Fruit fly (Drosophila melanogaster) whole organism, embryonic: Measurements from ENCODE around the gene Uba4.

Source experiments
- ATbp ChIP-seq: fragments of 200-800 bp; sonication (Bioruptor generic); optimal IDR thresholded peaks from 2 replicates; lab custom pipeline; 2017; ENCODE audit warnings: missing biosample characterization, mild to moderate bottlenecking, missing genetic modification characterization, missing genetic modification reagents
- Abd-B ChIP-seq: fragments of 200-800 bp; sonication (Bioruptor generic); optimal IDR thresholded peaks from 2 replicates; lab custom pipeline; 2018; ENCODE audit warnings: missing biosample characterization, mild to moderate bottlenecking, missing genetic modification characterization, moderate library complexity
- BEAF-32 ChIP-seq: fragments of 200-800 bp; sonication (Bioruptor generic); optimal IDR thresholded peaks from 3 replicates; lab custom pipeline; 2017; ENCODE audit warnings: missing biosample characterization, missing genetic modification characterization, mild to moderate bottlenecking, moderate library complexity, missing genetic modification reagents
- Blimp-1 ChIP-seq: fragments of 200-800 bp; sonication (Bioruptor generic); optimal IDR thresholded peaks from 3 replicates; lab custom pipeline; 2018; ENCODE audit warnings: missing biosample characterization, missing genetic modification characterization, mild to moderate bottlenecking, moderate library complexity, missing genetic modification reagents
- CG10565 ChIP-seq: fragments of 200-800 bp; sonication (Bioruptor generic); optimal IDR thresholded peaks from 3 replicates; lab custom pipeline; 2016; ENCODE audit warnings: missing biosample characterization, mild to moderate bottlenecking, missing genetic modification characterization
- CG11696 ChIP-seq: fragments of 200-800 bp; sonication (Bioruptor generic); IDR thresholded peaks from 2 replicates; pipeline ENCODE4 v1.3.6; 2022; ENCODE audit warnings: missing biosample characterization, missing genetic modification characterization
- CG13296 ChIP-seq: fragments of 200-800 bp; sonication (Bioruptor generic); optimal IDR thresholded peaks from 3 replicates; lab custom pipeline; 2018; ENCODE audit warnings: missing biosample characterization, mild to moderate bottlenecking, missing genetic modification characterization
- CG13424 ChIP-seq: fragments of 200-800 bp; sonication (Bioruptor generic); optimal IDR thresholded peaks from 2 replicates; lab custom pipeline; 2019; ENCODE audit warnings: missing biosample characterization, mild to moderate bottlenecking, missing genetic modification characterization, moderate library complexity
- CG16779 ChIP-seq: fragments of 200-800 bp; sonication (Bioruptor generic); IDR thresholded peaks from 2 replicates; pipeline ENCODE4 v1.3.6; 2022; ENCODE audit warnings: missing biosample characterization, missing genetic modification characterization
- CG17802 ChIP-seq: fragments of 200-800 bp; sonication (Bioruptor generic); optimal IDR thresholded peaks from 2 replicates; lab custom pipeline; 2018; ENCODE audit warnings: missing biosample characterization, mild to moderate bottlenecking, missing genetic modification characterization, moderate library complexity
- CG2120 ChIP-seq: fragments of 200-800 bp; sonication (Bioruptor generic); optimal IDR thresholded peaks from 3 replicates; lab custom pipeline; 2016; ENCODE audit warnings: missing biosample characterization, missing genetic modification characterization
- CG2712 ChIP-seq: fragments of 200-800 bp; optimal IDR thresholded peaks from 3 replicates; lab custom pipeline; 2019; ENCODE audit warnings: missing biosample characterization, mild to moderate bottlenecking, missing genetic modification characterization, moderate library complexity
- CG30403 ChIP-seq: fragments of 200-800 bp; sonication (Bioruptor generic); optimal IDR thresholded peaks from 3 replicates; lab custom pipeline; 2016; ENCODE audit warnings: missing biosample characterization, missing genetic modification characterization
- CG31224 ChIP-seq: fragments of 200-800 bp; sonication (Bioruptor generic); IDR thresholded peaks from 2 replicates; pipeline ENCODE4 v1.3.6; 2022; ENCODE audit warnings: missing biosample characterization, missing genetic modification characterization
- CG3838 ChIP-seq: fragments of 200-800 bp; sonication (Bioruptor generic); optimal IDR thresholded peaks from 3 replicates; lab custom pipeline; 2016; ENCODE audit warnings: missing biosample characterization, missing genetic modification characterization
- CG4617 ChIP-seq: fragments of 200-800 bp; sonication (Bioruptor generic); optimal IDR thresholded peaks from 3 replicates; lab custom pipeline; 2016; ENCODE audit warnings: missing biosample characterization, missing genetic modification characterization, borderline replicate concordance
- CG6175 ChIP-seq: fragments of 200-800 bp; sonication (Bioruptor generic); IDR thresholded peaks from 3 replicates; pipeline ENCODE4 v1.3.6; 2022; ENCODE audit warnings: missing biosample characterization, missing genetic modification characterization
- CG7556 ChIP-seq: fragments of 200-800 bp; sonication (Bioruptor generic); optimal IDR thresholded peaks from 2 replicates; lab custom pipeline; 2017; ENCODE audit warnings: missing biosample characterization, mild to moderate bottlenecking, missing genetic modification characterization
- CG7745 ChIP-seq: fragments of 200-800 bp; sonication (Bioruptor generic); optimal IDR thresholded peaks from 2 replicates; lab custom pipeline; 2018; ENCODE audit warnings: missing biosample characterization, mild to moderate bottlenecking, missing genetic modification characterization, moderate library complexity
- CG8290 ChIP-seq, 3 experiments: fragments of 200-800 bp; sonication (Bioruptor generic); optimal IDR thresholded peaks; 2 replicates each; lab custom pipeline; 2016 to 2019; ENCODE audit warnings: missing biosample characterization in 3 of 3, missing genetic modification characterization in 3 of 3, mild to moderate bottlenecking in 2 of 3, moderate library complexity in 1 of 3
- CG8478 ChIP-seq: fragments of >200 bp; optimal IDR thresholded peaks from 2 replicates; lab custom pipeline; 2018
- CG8765 ChIP-seq: fragments of 200-800 bp; sonication (Bioruptor generic); IDR thresholded peaks from 2 replicates; pipeline ENCODE4 v1.3.6; 2022; ENCODE audit warnings: missing biosample characterization, missing genetic modification characterization
- CG9727 ChIP-seq: fragments of 200-800 bp; sonication (Bioruptor generic); optimal IDR thresholded peaks from 3 replicates; lab custom pipeline; 2017; ENCODE audit warnings: missing biosample characterization, mild to moderate bottlenecking, missing genetic modification characterization
- Chrac-16 ChIP-seq: fragments of 200-800 bp; sonication (Bioruptor generic); optimal IDR thresholded peaks from 3 replicates; lab custom pipeline; 2016; ENCODE audit warnings: missing biosample characterization, missing genetic modification characterization
- CkIIα-i1 ChIP-seq: fragments of 200-800 bp; sonication (Bioruptor generic); IDR thresholded peaks from 2 replicates; pipeline ENCODE4 v1.3.6; 2022; ENCODE audit warnings: missing biosample characterization, missing genetic modification characterization
- D19A ChIP-seq: fragments of 200-800 bp; optimal IDR thresholded peaks from 3 replicates; lab custom pipeline; 2019; ENCODE audit warnings: missing biosample characterization, mild to moderate bottlenecking, missing genetic modification characterization, moderate library complexity
- D19B ChIP-seq: fragments of 200-800 bp; sonication (Bioruptor generic); optimal IDR thresholded peaks from 2 replicates; lab custom pipeline; 2017; ENCODE audit warnings: missing biosample characterization, mild to moderate bottlenecking, missing genetic modification characterization
- Fer2 ChIP-seq: fragments of 200-800 bp; sonication (Bioruptor generic); optimal IDR thresholded peaks from 2 replicates; lab custom pipeline; 2018; ENCODE audit warnings: missing biosample characterization, mild to moderate bottlenecking, missing genetic modification characterization, moderate library complexity
- Med ChIP-seq: fragments of 200-800 bp; sonication (Bioruptor generic); peaks from one replicate; lab custom pipeline; 2016; ENCODE audit warnings: missing biosample characterization, missing genetic modification characterization, mild to moderate bottlenecking, inconsistent platforms, moderate library complexity
- Mrtf ChIP-seq: fragments of 200-800 bp; sonication (Bioruptor generic); IDR thresholded peaks from 3 replicates; pipeline ENCODE4 v1.3.6; 2022; ENCODE audit warnings: missing biosample characterization, missing genetic modification characterization
- Neu2 ChIP-seq: fragments of 200-800 bp; sonication (Bioruptor generic); optimal IDR thresholded peaks from 3 replicates; lab custom pipeline; 2016; ENCODE audit warnings: missing biosample characterization, missing genetic modification characterization, borderline replicate concordance
- Stat92E ChIP-seq, 3 experiments: fragments of >200 bp in 2 of 3; fragments of 200-800 bp in 1 of 3; sonication (Bioruptor generic) in 1 of 3; optimal IDR thresholded peaks; 2 replicates each; lab custom pipeline; 2017 to 2019; ENCODE audit warnings: missing biosample characterization in 3 of 3, missing genetic modification characterization in 3 of 3, mild to moderate bottlenecking in 1 of 3, moderate library complexity in 1 of 3
- Taf1 ChIP-seq: fragments of 200-800 bp; sonication (Bioruptor generic); IDR thresholded peaks from 2 replicates; pipeline ENCODE4 v1.3.6; 2022; ENCODE audit warnings: missing biosample characterization, missing genetic modification characterization
- Usf ChIP-seq: fragments of 200-800 bp; sonication (Bioruptor generic); optimal IDR thresholded peaks from 2 replicates; lab custom pipeline; 2017; ENCODE audit warnings: missing genotype, missing biosample characterization, missing genetic modification characterization
- Xrp1 ChIP-seq: fragments of 200-800 bp; sonication (Bioruptor generic); IDR thresholded peaks from 2 replicates; pipeline ENCODE4 v1.3.6; 2022; ENCODE audit warnings: missing biosample characterization, missing genetic modification characterization
- cato ChIP-seq: fragments of 200-800 bp; sonication (Bioruptor generic); optimal IDR thresholded peaks from 2 replicates; lab custom pipeline; 2016; ENCODE audit warnings: missing biosample characterization, missing genetic modification characterization, borderline replicate concordance
- cg ChIP-seq: fragments of 200-800 bp; sonication (Bioruptor generic); optimal IDR thresholded peaks from 3 replicates; lab custom pipeline; 2019; ENCODE audit warnings: missing biosample characterization, mild to moderate bottlenecking, missing genetic modification characterization, moderate library complexity
- chif ChIP-seq, 2 experiments: fragments of 200-800 bp; sonication (Bioruptor generic); optimal IDR thresholded peaks; 3 replicates each; lab custom pipeline; 2016; ENCODE audit warnings: missing biosample characterization in 2 of 2, missing genetic modification characterization in 2 of 2
- dan ChIP-seq: fragments of 200-800 bp; sonication (Bioruptor generic); IDR thresholded peaks from 2 replicates; pipeline ENCODE4 v1.3.6; 2022; ENCODE audit warnings: missing biosample characterization, missing genetic modification characterization
- dati ChIP-seq: fragments of 200-800 bp; sonication (Bioruptor generic); IDR thresholded peaks from 2 replicates; pipeline ENCODE4 v1.3.6; 2022; ENCODE audit warnings: missing biosample characterization, missing genetic modification characterization
- h ChIP-seq: fragments of >200 bp; optimal IDR thresholded peaks from 2 replicates; lab custom pipeline; 2017
- hb ChIP-seq: fragments of 200-800 bp; sonication (Bioruptor generic); IDR thresholded peaks from 3 replicates; pipeline ENCODE4 v1.3.6; 2022; ENCODE audit warnings: missing biosample characterization, missing genetic modification characterization; ENCODE audit not compliant: partially characterized antibody
- jing ChIP-seq: fragments of 200-800 bp; sonication (Bioruptor generic); optimal IDR thresholded peaks from 2 replicates; lab custom pipeline; 2018; ENCODE audit warnings: missing biosample characterization, mild to moderate bottlenecking, missing genetic modification characterization
- lab ChIP-seq: fragments of 200-800 bp; sonication (Bioruptor generic); optimal IDR thresholded peaks from 3 replicates; lab custom pipeline; 2017; ENCODE audit warnings: missing biosample characterization, missing genetic modification characterization, mild to moderate bottlenecking, moderate library complexity, missing genetic modification reagents
- mam ChIP-seq: fragments of 200-800 bp; sonication (Bioruptor generic); optimal IDR thresholded peaks from 3 replicates; lab custom pipeline; 2016; ENCODE audit warnings: missing biosample characterization, missing genetic modification characterization
- nerfin-2 ChIP-seq: fragments of 200-800 bp; sonication (Bioruptor generic); IDR thresholded peaks from 2 replicates; pipeline ENCODE4 v1.3.6; 2022; ENCODE audit warnings: missing biosample characterization, missing genetic modification characterization; ENCODE audit not compliant: partially characterized antibody
- onecut ChIP-seq: fragments of 200-800 bp; sonication (Bioruptor generic); IDR thresholded peaks from 2 replicates; pipeline ENCODE4 v1.3.6; 2022; ENCODE audit warnings: missing biosample characterization, missing genetic modification characterization
- otp ChIP-seq: fragments of 200-800 bp; sonication (Bioruptor generic); IDR thresholded peaks from 3 replicates; pipeline ENCODE4, ENCODE4 v1.3.6; 2022; ENCODE audit warnings: missing biosample characterization, missing genetic modification characterization
- pzg ChIP-seq: fragments of 200-800 bp; sonication (Bioruptor generic); optimal IDR thresholded peaks from 3 replicates; lab custom pipeline; 2018; ENCODE audit warnings: missing biosample characterization, mild to moderate bottlenecking, missing genetic modification characterization, moderate library complexity
- sens ChIP-seq: fragments of 200-800 bp; sonication (Bioruptor generic); peaks from one replicate; lab custom pipeline; 2016; ENCODE audit warnings: missing biosample characterization, missing genetic modification characterization
- tgo ChIP-seq: fragments of 200-800 bp; sonication (Bioruptor generic); IDR thresholded peaks from 3 replicates; pipeline ENCODE4 v1.3.6; 2022; ENCODE audit warnings: missing biosample characterization, missing genetic modification characterization

Uba4 gene

DNA sequence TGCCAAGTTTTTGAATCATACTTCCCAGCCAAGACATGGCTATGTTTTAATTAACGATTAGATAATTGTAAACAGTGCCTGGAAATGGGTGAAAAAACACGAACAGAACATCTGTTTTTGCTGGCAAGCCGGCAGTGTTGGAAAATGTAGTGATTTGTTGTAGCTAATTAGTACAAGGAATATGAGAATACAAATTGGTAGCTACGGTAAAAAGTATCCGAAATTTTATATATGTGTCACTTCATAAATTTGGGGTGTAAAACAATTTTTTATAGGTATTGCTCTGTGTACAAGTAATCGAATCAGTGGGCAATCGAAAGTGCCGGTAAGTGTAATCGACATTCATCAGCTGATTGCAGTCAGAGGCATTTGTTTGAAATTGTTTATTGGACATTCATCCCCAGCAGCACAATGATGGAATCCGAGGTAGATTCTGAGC lies at the start of gene Uba4, which contains the start of gene mRpL51 (continued):
- TF ChIP-seq mam (GFP tag; lab: Kevin White, UChicago) (peak; percentile 55), CG2712 (peak; percentile 53), CG30403 (peak; percentile 53), CG17802 (tag; lab: Kevin White, UChicago) (no peak), CG10565 (GFP tag; lab: Kevin White, UChicago) (no peak), Mrtf (no peak), otp (no peak), chif (GFP tag; optimal IDR thresholded peaks at IDR 0.05; lab: Kevin White, UChicago) (peak in 1 of 2 experiments; percentile 18), Usf (GFP tag; lab: Kevin White, UChicago) (no peak), lab (GFP tag; lab: Kevin White, UChicago) (no peak), CkIIα-i1 (GFP tag; lab: Robert Waterston, UW) (no peak), CG3838 (GFP tag; lab: Kevin White, UChicago) (no peak), Stat92E (GFP tag; optimal IDR thresholded peaks at IDR 0.05; lab: Kevin White, UChicago) (no peak), CG7556 (GFP tag; lab: Kevin White, UChicago) (no peak), Fer2 (no peak), CG13296 (GFP tag; lab: Kevin White, UChicago) (peak; percentile 9), Med (GFP tag; lab: Kevin White, UChicago) (peak; percentile 96), CG31224 (GFP tag; lab: Robert Waterston, UW) (no peak), CG8478 (lab: Kevin White, UChicago) (no peak), sens (peak; percentile 93), CG2120 (GFP tag; lab: Kevin White, UChicago) (peak; percentile 66), CG8290 (GFP tag; optimal IDR thresholded peaks at IDR 0.05; lab: Kevin White, UChicago) (no peak), CG8290 (tag; optimal IDR thresholded peaks at IDR 0.05; lab: Kevin White, UChicago) (no peak), cato (GFP tag; lab: Kevin White, UChicago) (no peak), Neu2 (GFP tag; lab: Kevin White, UChicago) (no peak), Taf1 (no peak), D19A (tag; lab: Kevin White, UChicago) (no peak), hb (GFP tag; lab: Robert Waterston, UW) (no peak), tgo (GFP tag; lab: Robert Waterston, UW) (no peak), CG7745 (no peak), CG9727 (GFP tag; lab: Kevin White, UChicago) (peak; percentile 20), CG8765 (GFP tag; lab: Robert Waterston, UW) (no peak), Abd-B (GFP tag; lab: Kevin White, UChicago) (no peak), ATbp (GFP tag; lab: Kevin White, UChicago) (no peak), Blimp-1 (peak; percentile 24), jing (no peak), CG16779 (GFP tag; lab: Robert Waterston, UW) (no peak), pzg (peak; percentile 71), CG6175 (GFP tag; lab: Robert Waterston, UW) (no peak), CG13424 (tag; lab: Kevin White, UChicago) (peak; percentile 35), h (lab: Kevin White, UChicago) (no peak), Chrac-16 (GFP tag; lab: Kevin White, UChicago) (peak; percentile 44), cg (GFP tag; lab: Kevin White, UChicago) (no peak), dati (GFP tag; lab: Robert Waterston, UW) (no peak), Xrp1 (no peak), CG11696 (GFP tag; lab: Robert Waterston, UW) (no peak), D19B (GFP tag; lab: Kevin White, UChicago) (no peak), CG4617 (GFP tag; lab: Kevin White, UChicago) (peak; percentile 28), onecut (GFP tag; lab: Robert Waterston, UW) (no peak), nerfin-2 (GFP tag; lab: Robert Waterston, UW) (peak; percentile 41; the same call in 1 of the 2 replicates), dan (GFP tag; lab: Robert Waterston, UW) (no peak), BEAF-32 (peak; percentile 59)
